Worm (Caenorhabditis elegans) whole organism, young adult: ENCODE measurements around the gene D1086.6.
"Not testable (repeated sequence)": the region's sequence is repeated elsewhere in the genome, so short reads cannot be mapped to it uniquely, and the experiment has no call there.

ENCODE experiments used
- D2030.7 ChIP-seq: fragments of 200-800 bp; sonication (Bioruptor generic); IDR thresholded peaks from 2 replicates; pipeline ENCODE4 v1.3.6; 2022; ENCODE audit warnings: missing genetic modification reagents, missing genetic modification characterization, missing compliant biosample characterization
- F22D6.2 ChIP-seq: sonication (generic microtip); optimal IDR thresholded peaks from 2 replicates; lab custom pipeline; 2016; ENCODE audit warnings: mild to moderate bottlenecking, missing genetic modification characterization, missing compliant biosample characterization
- F33H1.4 ChIP-seq: fragments of 200-800 bp; sonication (Bioruptor generic); IDR thresholded peaks from 2 replicates; pipeline ENCODE4 v1.3.6; 2022; ENCODE audit warnings: missing genetic modification reagents, missing genetic modification characterization, missing compliant biosample characterization
- F52B5.7 ChIP-seq: sonication (generic microtip); optimal IDR thresholded peaks from 2 replicates; lab custom pipeline; 2016; ENCODE audit warnings: mild to moderate bottlenecking, missing genetic modification characterization, missing compliant biosample characterization
- F57C9.4 ChIP-seq: sonication (generic microtip); optimal IDR thresholded peaks from 2 replicates; lab custom pipeline; 2017; ENCODE audit warnings: mild to moderate bottlenecking, missing genetic modification characterization, missing compliant biosample characterization
- akir-1 ChIP-seq: fragments of 200-800 bp; sonication (Bioruptor generic); optimal IDR thresholded peaks from 2 replicates; lab custom pipeline; 2018; ENCODE audit warnings: mild to moderate bottlenecking, missing genetic modification characterization, moderate library complexity, missing compliant biosample characterization
- aptf-2 ChIP-seq: fragments of 200-800 bp; sonication (Bioruptor generic); conservative IDR thresholded peaks from 2 replicates; pipeline ENCODE4 v1.3.6; 2022; ENCODE audit warnings: missing genetic modification reagents, missing genetic modification characterization, missing compliant biosample characterization
- atf-7 ChIP-seq: sonication (generic microtip); optimal IDR thresholded peaks from 2 replicates; lab custom pipeline; 2017; ENCODE audit warnings: mild to moderate bottlenecking, missing genetic modification characterization, missing compliant biosample characterization
- athp-1 ChIP-seq: sonication (generic microtip); optimal IDR thresholded peaks from 2 replicates; lab custom pipeline; 2017; ENCODE audit warnings: mild to moderate bottlenecking, missing genetic modification characterization, missing compliant biosample characterization
- bed-2 ChIP-seq: fragments of 200-800 bp; sonication (Bioruptor generic); IDR thresholded peaks from 2 replicates; pipeline ENCODE4 v1.3.6; 2022; ENCODE audit warnings: missing genetic modification reagents, missing genetic modification characterization, missing compliant biosample characterization
- cebp-2 ChIP-seq: fragments of 200-800 bp; sonication (Bioruptor generic); IDR thresholded peaks from 2 replicates; pipeline ENCODE4 v1.3.6; 2022; ENCODE audit warnings: missing genetic modification characterization, missing compliant biosample characterization
- ceh-100 ChIP-seq: fragments of 200-800 bp; sonication (Bioruptor generic); IDR thresholded peaks from 2 replicates; pipeline ENCODE4 v1.3.6; 2022; ENCODE audit warnings: missing genetic modification reagents, missing genetic modification characterization, missing compliant biosample characterization
- chd-7 ChIP-seq: sonication (generic microtip); optimal IDR thresholded peaks from 2 replicates; lab custom pipeline; 2016; ENCODE audit warnings: mild to moderate bottlenecking, missing genetic modification characterization, moderate library complexity, missing compliant biosample characterization
- egrh-3 ChIP-seq: fragments of 200-800 bp; sonication (Bioruptor generic); IDR thresholded peaks from 2 replicates; pipeline ENCODE4 v1.3.6; 2022; ENCODE audit warnings: missing genetic modification reagents, missing genetic modification characterization, missing compliant biosample characterization
- ets-4 ChIP-seq: fragments of 200-800 bp; sonication (Bioruptor generic); optimal IDR thresholded peaks from 2 replicates; lab custom pipeline; 2018; ENCODE audit warnings: mild to moderate bottlenecking, missing genetic modification characterization, missing compliant biosample characterization
- gei-17 ChIP-seq: fragments of 200-800 bp; sonication (Bioruptor generic); optimal IDR thresholded peaks from 2 replicates; lab custom pipeline; 2018; ENCODE audit warnings: mild to moderate bottlenecking, missing genetic modification characterization, missing compliant biosample characterization
- hmg-1.2 ChIP-seq: fragments of 200-800 bp; sonication (Bioruptor generic); IDR thresholded peaks from 2 replicates; pipeline ENCODE4 v1.3.6; 2022; ENCODE audit warnings: missing genetic modification reagents, missing genetic modification characterization, missing compliant biosample characterization
- hmg-20 ChIP-seq: fragments of 200-800 bp; sonication (Bioruptor generic); IDR thresholded peaks from 2 replicates; pipeline ENCODE4 v1.3.6; 2022; ENCODE audit warnings: missing genetic modification reagents, missing genetic modification characterization, missing compliant biosample characterization
- hrde-1 ChIP-seq: sonication (generic microtip); optimal IDR thresholded peaks from 2 replicates; lab custom pipeline; 2016; ENCODE audit warnings: missing genetic modification characterization, mild to moderate bottlenecking, missing compliant biosample characterization, moderate library complexity, missing genotype, missing genetic modification reagents, borderline replicate concordance
- let-607 ChIP-seq, 2 experiments: fragments of 200-800 bp in 1 of 2; sonication (Bioruptor generic) in 1 of 2; sonication (generic microtip) in 1 of 2; optimal IDR thresholded peaks; 2 replicates each; lab custom pipeline; 2016 to 2018; ENCODE audit warnings: mild to moderate bottlenecking in 2 of 2, missing compliant biosample characterization in 2 of 2, missing genetic modification characterization in 2 of 2, moderate library complexity in 2 of 2, missing genotype in 1 of 2
- lin-35 ChIP-seq, 3 experiments: fragments of 150-350 bp in 2 of 3; sonication (generic microtip) in 1 of 3; optimal IDR thresholded peaks; 2 replicates each; lab custom pipeline; 2014 to 2018; ENCODE audit warnings: missing biosample characterization in 3 of 3, missing genetic modification characterization in 3 of 3, missing genetic modification reagents in 3 of 3
- lin-40 ChIP-seq: sonication (generic microtip); optimal IDR thresholded peaks from 2 replicates; lab custom pipeline; 2016; ENCODE audit warnings: missing genetic modification characterization, mild to moderate bottlenecking, missing compliant biosample characterization, missing genotype, missing genetic modification reagents
- lin-54 ChIP-seq: fragments of 200-800 bp; sonication (Bioruptor generic); optimal IDR thresholded peaks from 2 replicates; lab custom pipeline; 2018; ENCODE audit warnings: mild to moderate bottlenecking, missing genetic modification characterization, missing compliant biosample characterization
- lir-1 ChIP-seq: fragments of 200-800 bp; sonication (Bioruptor generic); conservative IDR thresholded peaks from 2 replicates; pipeline ENCODE4 v1.3.6; 2022; ENCODE audit warnings: missing genetic modification reagents, missing genetic modification characterization, missing compliant biosample characterization
- lsl-1 ChIP-seq: fragments of 200-800 bp; sonication (Bioruptor generic); optimal IDR thresholded peaks from 2 replicates; lab custom pipeline; 2018; ENCODE audit warnings: mild to moderate bottlenecking, missing genetic modification characterization, moderate library complexity, missing compliant biosample characterization
- madf-8 ChIP-seq: fragments of 200-800 bp; sonication (Bioruptor generic); conservative IDR thresholded peaks from 2 replicates; pipeline ENCODE4 v1.3.6; 2022; ENCODE audit warnings: missing genetic modification reagents, missing genetic modification characterization, missing compliant biosample characterization
- mcd-1 ChIP-seq: fragments of 200-800 bp; sonication (Bioruptor generic); IDR thresholded peaks from 2 replicates; pipeline ENCODE4 v1.3.6; 2022; ENCODE audit warnings: missing genetic modification reagents, missing genetic modification characterization, missing compliant biosample characterization
- nfyb-1 ChIP-seq: fragments of 200-800 bp; sonication (Bioruptor generic); IDR thresholded peaks from 2 replicates; pipeline ENCODE4 v1.3.6; 2022; ENCODE audit warnings: missing genetic modification reagents, missing genetic modification characterization, missing compliant biosample characterization
- nhr-120 ChIP-seq: fragments of 200-800 bp; sonication (Bioruptor generic); IDR thresholded peaks from 2 replicates; pipeline ENCODE4 v1.3.6; 2022; ENCODE audit warnings: missing genetic modification characterization, missing compliant biosample characterization
- nhr-27 ChIP-seq: fragments of 200-800 bp; sonication (Bioruptor generic); optimal IDR thresholded peaks from 2 replicates; lab custom pipeline; 2018; ENCODE audit warnings: mild to moderate bottlenecking, missing genetic modification characterization, moderate library complexity, missing compliant biosample characterization
- nhr-80 ChIP-seq: sonication (generic microtip); optimal IDR thresholded peaks from 2 replicates; lab custom pipeline; 2016; ENCODE audit warnings: missing genetic modification characterization, missing compliant biosample characterization
- rec-8 ChIP-seq, 2 experiments: sonication (generic microtip); optimal IDR thresholded peaks; 2 replicates each; lab custom pipeline; 2016; ENCODE audit warnings: mild to moderate bottlenecking in 2 of 2, missing genetic modification characterization in 2 of 2, missing genetic modification reagents in 2 of 2, missing genotype in 2 of 2, missing biosample characterization in 1 of 2, missing compliant biosample characterization in 1 of 2, moderate library complexity in 1 of 2
- repo-1 ChIP-seq: sonication (generic microtip); optimal IDR thresholded peaks from 2 replicates; lab custom pipeline; 2017; ENCODE audit warnings: mild to moderate bottlenecking, missing genetic modification characterization, missing compliant biosample characterization
- snpc-1.3 ChIP-seq: sonication (generic microtip); optimal IDR thresholded peaks from 2 replicates; lab custom pipeline; 2017; ENCODE audit warnings: missing genetic modification characterization, mild to moderate bottlenecking, missing compliant biosample characterization, antibody characterized with exemption, moderate library complexity, missing genotype, missing genetic modification reagents; ENCODE audit not compliant: insufficient read depth
- snpc-4 ChIP-seq, 5 experiments: fragments of 150-350 bp in 1 of 5; sonication (generic microtip) in 4 of 5; optimal IDR thresholded peaks; 2 replicates each; lab custom pipeline; 2014 to 2018; ENCODE audit warnings: missing genetic modification characterization in 5 of 5, missing biosample characterization in 3 of 5, antibody characterized with exemption in 2 of 5, mild to moderate bottlenecking in 2 of 5, missing compliant biosample characterization in 2 of 5, missing genotype in 2 of 5, moderate library complexity in 2 of 5, missing genetic modification reagents in 1 of 5
- somi-1 ChIP-seq: fragments of 200-800 bp; sonication (Bioruptor generic); optimal IDR thresholded peaks from 2 replicates; lab custom pipeline; 2018; ENCODE audit warnings: mild to moderate bottlenecking, missing genetic modification characterization, missing compliant biosample characterization
- tbp1 ChIP-seq: fragments of 200-800 bp; sonication (Bioruptor generic); optimal IDR thresholded peaks from 2 replicates; lab custom pipeline; 2018; ENCODE audit warnings: mild to moderate bottlenecking, missing genetic modification characterization, missing compliant biosample characterization
- unc-130 ChIP-seq: sonication (generic microtip); optimal IDR thresholded peaks from 2 replicates; lab custom pipeline; 2016; ENCODE audit warnings: missing genetic modification reagents, missing genetic modification characterization, missing compliant biosample characterization
- zim-3 ChIP-seq: sonication (generic microtip); optimal IDR thresholded peaks from 2 replicates; lab custom pipeline; 2017; ENCODE audit warnings: mild to moderate bottlenecking, missing genetic modification characterization, moderate library complexity, missing compliant biosample characterization
- ztf-28 ChIP-seq: fragments of 200-800 bp; sonication (Bioruptor generic); IDR thresholded peaks from 2 replicates; pipeline ENCODE4 v1.3.6; 2022; ENCODE audit warnings: missing genetic modification reagents, missing genetic modification characterization, missing compliant biosample characterization
- ztf-6 ChIP-seq: fragments of 200-800 bp; sonication (Bioruptor generic); IDR thresholded peaks from 2 replicates; pipeline ENCODE4 v1.3.6; 2022; ENCODE audit warnings: missing genetic modification reagents, missing genetic modification characterization, missing compliant biosample characterization

The D1086.6 gene

ce11 chrV:14055097-14055496, 24.5 kb upstream of the D1086.6 start (continued):
- TF ChIP-seq hrde-1 (tag; lab: Kevin White, UChicago) (peak; percentile 8), lin-40 (tag; lab: Kevin White, UChicago) (peak; percentile 96), nhr-120 (GFP tag; lab: Robert Waterston, UW) (peak; percentile 83; the same call in 1 of the 2 replicates), nhr-27 (tag; lab: Kevin White, UChicago) (peak; percentile 75), F57C9.4 (tag; lab: Kevin White, UChicago) (peak; percentile 87), zim-3 (tag; lab: Kevin White, UChicago) (peak; percentile 89), madf-8 (GFP tag; lab: Robert Waterston, UW) (peak; percentile 67), lir-1 (GFP tag; lab: Robert Waterston, UW) (peak; percentile 97), rec-8 (tag; optimal IDR thresholded peaks at IDR 0.05; lab: Kevin White, UChicago) (peak; percentile 57 to 79), unc-130 (peak; percentile 60), snpc-4 (tag; optimal IDR thresholded peaks at IDR 0.05; lab: Kevin White, UChicago) (peak in 3 of 4 experiments; percentile 48 to 82 (median 77)), chd-7 (peak; percentile 87), F33H1.4 (GFP tag; lab: Robert Waterston, UW) (peak; percentile 72), atf-7 (tag; lab: Kevin White, UChicago) (peak; percentile 95), ztf-6 (GFP tag; lab: Robert Waterston, UW) (peak; percentile 91), lin-54 (peak; percentile 92), aptf-2 (peak; percentile 91), lin-35 (GFP tag; optimal IDR thresholded peaks at IDR 0.05; lab: Kevin White, UChicago) (peak in 2 of 3 experiments; percentile 29 to 84), let-607 (tag; optimal IDR thresholded peaks at IDR 0.05; lab: Kevin White, UChicago) (peak; percentile 55 to 92), cebp-2 (GFP tag; lab: Robert Waterston, UW) (0 out of 2 replicates have a peak, but pooled peaks have one; percentile 27), snpc-1.3 (peak; percentile 19), egrh-3 (GFP tag; lab: Robert Waterston, UW) (peak; percentile 79; the same call in 1 of the 2 replicates), nhr-80 (tag; lab: Kevin White, UChicago) (peak; percentile 75), somi-1 (GFP tag; lab: Kevin White, UChicago) (peak; percentile 84), mcd-1 (GFP tag; lab: Robert Waterston, UW) (peak; percentile 99), nfyb-1 (GFP tag; lab: Robert Waterston, UW) (peak; percentile 97), tbp1 (GFP tag; lab: Kevin White, UChicago) (peak; percentile 68), lsl-1 (GFP tag; lab: Kevin White, UChicago) (peak; percentile 29), akir-1 (GFP tag; lab: Kevin White, UChicago) (peak; percentile 94), ceh-100 (peak; percentile 94), gei-17 (peak; percentile 72), hmg-1.2 (GFP tag; lab: Robert Waterston, UW) (peak; percentile 96), ets-4 (GFP tag; lab: Kevin White, UChicago) (peak; percentile 41), athp-1 (tag; lab: Kevin White, UChicago) (peak; percentile 91), D2030.7 (GFP tag; lab: Robert Waterston, UW) (peak; percentile 60), bed-2 (peak; percentile 98), F52B5.7 (tag; lab: Kevin White, UChicago) (peak; percentile 73), ztf-28 (GFP tag; lab: Robert Waterston, UW) (peak; percentile 91), hmg-20 (GFP tag; lab: Robert Waterston, UW) (peak; percentile 91), repo-1 (tag; lab: Kevin White, UChicago) (peak; percentile 78), F22D6.2 (tag; lab: Kevin White, UChicago) (peak; percentile 86)
- not testable (repeated sequence) for TF ChIP-seq snpc-4 (GFP tag; optimal IDR thresholded peaks at IDR 0.05; lab: Kevin White, UChicago)
